Fruit fly (Drosophila melanogaster) whole organism, pupa: ENCODE results near the gene CG12171.
A peak's percentile ranks its signal among the peaks of the same experiment; 100 is the strongest.

Source experiments
- CG10348 ChIP-seq: fragments of 200-800 bp; sonication (Bioruptor generic); IDR thresholded peaks from 2 replicates; pipeline ENCODE4 v1.3.6; 2022; ENCODE audit warnings: missing biosample characterization, missing genetic modification characterization
- CG14655 ChIP-seq: fragments of 200-800 bp; sonication (Bioruptor generic); optimal IDR thresholded peaks from 3 replicates; lab custom pipeline; 2017; ENCODE audit warnings: mild to moderate bottlenecking, missing biosample characterization, missing genetic modification reagents, missing genetic modification characterization
- CG15710 ChIP-seq: fragments of 200-800 bp; sonication (Bioruptor generic); optimal IDR thresholded peaks from 2 replicates; lab custom pipeline; 2018; ENCODE audit warnings: missing biosample characterization, mild to moderate bottlenecking, missing genetic modification characterization, moderate library complexity
- CG32121 ChIP-seq: fragments of 200-800 bp; sonication (Bioruptor generic); IDR thresholded peaks from 2 replicates; pipeline ENCODE4 v1.3.6; 2022; ENCODE audit warnings: missing biosample characterization, missing genetic modification characterization
- CG8159 ChIP-seq: fragments of 200-800 bp; sonication (Bioruptor generic); optimal IDR thresholded peaks from 3 replicates; lab custom pipeline; 2018; ENCODE audit warnings: missing biosample characterization, mild to moderate bottlenecking, missing genetic modification characterization, moderate library complexity
- CG8301 ChIP-seq: fragments of 200-800 bp; sonication (Bioruptor generic); optimal IDR thresholded peaks from 2 replicates; lab custom pipeline; 2018; ENCODE audit warnings: missing biosample characterization, mild to moderate bottlenecking, missing genetic modification characterization
- CG9948 ChIP-seq: fragments of 200-800 bp; sonication (Bioruptor generic); optimal IDR thresholded peaks from 2 replicates; lab custom pipeline; 2018; ENCODE audit warnings: missing biosample characterization, mild to moderate bottlenecking, missing genetic modification characterization, moderate library complexity
- D1 ChIP-seq: fragments of 200-800 bp; sonication (Bioruptor generic); optimal IDR thresholded peaks from 2 replicates; lab custom pipeline; 2018; ENCODE audit warnings: missing biosample characterization, mild to moderate bottlenecking, missing genetic modification characterization, moderate library complexity
- EcR ChIP-seq: fragments of 200-800 bp; sonication (Bioruptor generic); optimal IDR thresholded peaks from 3 replicates; lab custom pipeline; 2019; ENCODE audit warnings: missing biosample characterization, missing genetic modification characterization, mild to moderate bottlenecking, moderate library complexity, missing genetic modification reagents
- Ets98B ChIP-seq: fragments of 200-800 bp; sonication (Bioruptor generic); IDR thresholded peaks from 2 replicates; pipeline ENCODE4 v1.3.6; 2022; ENCODE audit warnings: missing biosample characterization, missing genetic modification characterization
- Pif1A ChIP-seq: fragments of 200-800 bp; sonication (Bioruptor generic); optimal IDR thresholded peaks from 3 replicates; lab custom pipeline; 2016; ENCODE audit warnings: missing biosample characterization, missing genetic modification characterization
- Pif1B ChIP-seq: fragments of 200-800 bp; sonication (Bioruptor generic); optimal IDR thresholded peaks from 3 replicates; lab custom pipeline; 2016; ENCODE audit warnings: missing biosample characterization, missing genetic modification characterization
- Snoo ChIP-seq: fragments of 200-800 bp; sonication (Bioruptor generic); optimal IDR thresholded peaks from 3 replicates; lab custom pipeline; 2017; ENCODE audit warnings: missing biosample characterization, mild to moderate bottlenecking, missing genetic modification characterization, inconsistent platforms
- fd96Ca ChIP-seq: fragments of 200-800 bp; sonication (Bioruptor generic); IDR thresholded peaks from 3 replicates; pipeline ENCODE4 v1.3.6; 2022; ENCODE audit warnings: missing biosample characterization, missing genetic modification characterization

dm6 chr3R:5615484-5615883, 17.9 kb upstream of the CG12171 start:
- no peak for TF ChIP-seq CG8301 (tag; lab: Kevin White, UChicago)
- peak; percentile 85 for TF ChIP-seq EcR (GFP tag; lab: Kevin White, UChicago)
- no peak for TF ChIP-seq CG15710 (tag; lab: Kevin White, UChicago)
- no peak for TF ChIP-seq CG14655
- TF ChIP-seq Ets98B (GFP tag; lab: Robert Waterston, UW), result no peak
- TF ChIP-seq CG10348, result no peak
- no peak for TF ChIP-seq CG8159
- TF ChIP-seq Snoo, result no peak
- TF ChIP-seq Pif1A, result no peak
- TF ChIP-seq Pif1B (GFP tag; lab: Kevin White, UChicago), result no peak
- no peak for TF ChIP-seq CG32121 (GFP tag; lab: Robert Waterston, UW)
- no peak for TF ChIP-seq CG9948 (tag; lab: Kevin White, UChicago)
- TF ChIP-seq fd96Ca, result no peak
- TF ChIP-seq D1 (tag; lab: Kevin White, UChicago), result no peak
